Worm (Caenorhabditis elegans) whole organism, L4 larva: Measurements from ENCODE around the gene C14C10.2.

ENCODE experiments used
- F10B5.3 ChIP-seq: sonication (generic microtip); optimal IDR thresholded peaks from 2 replicates; lab custom pipeline; 2016; ENCODE audit warnings: mild to moderate bottlenecking, missing genetic modification characterization, missing compliant biosample characterization
- F49E8.2 ChIP-seq: sonication (generic microtip); optimal IDR thresholded peaks from 2 replicates; lab custom pipeline; 2016; ENCODE audit warnings: missing compliant biosample characterization, mild to moderate bottlenecking, missing genetic modification characterization, borderline replicate concordance
- aha-1 ChIP-seq: fragments of 150-350 bp; peaks from one replicate; lab custom pipeline; 2014; ENCODE audit warnings: missing biosample characterization, missing genetic modification characterization
- ama-1 ChIP-seq: fragments of 150-350 bp; optimal IDR thresholded peaks from 2 replicates; lab custom pipeline; 2014; ENCODE audit warnings: inconsistent platforms, mixed read lengths
- ceh-44 ChIP-seq: fragments of 200-800 bp; sonication (Bioruptor generic); IDR thresholded peaks from 2 replicates; pipeline ENCODE4 v1.3.6; 2022; ENCODE audit warnings: missing genetic modification reagents, missing genetic modification characterization, missing compliant biosample characterization
- ceh-62 ChIP-seq: sonication (generic microtip); optimal IDR thresholded peaks from 2 replicates; lab custom pipeline; 2017; ENCODE audit warnings: missing biosample characterization, missing genetic modification characterization
- ceh-82 ChIP-seq: sonication (generic microtip); optimal IDR thresholded peaks from 2 replicates; lab custom pipeline; 2017; ENCODE audit warnings: missing biosample characterization, missing genetic modification characterization
- daf-16 ChIP-seq, 3 experiments: sonication (generic microtip); optimal IDR thresholded peaks; 2 replicates each; lab custom pipeline; 2016 to 2017; ENCODE audit warnings: missing genetic modification characterization in 3 of 3, missing genetic modification reagents in 3 of 3, mild to moderate bottlenecking in 2 of 3, missing compliant biosample characterization in 2 of 3, missing biosample characterization in 1 of 3, moderate library complexity in 1 of 3
- dmd-6 ChIP-seq: fragments of 200-800 bp; sonication (Bioruptor generic); IDR thresholded peaks from 2 replicates; pipeline ENCODE4 v1.3.6; 2022; ENCODE audit warnings: missing genetic modification reagents, missing genetic modification characterization, missing compliant biosample characterization
- dmd-8 ChIP-seq: fragments of 200-800 bp; sonication (Bioruptor generic); IDR thresholded peaks from 2 replicates; pipeline ENCODE4 v1.3.6; 2022; ENCODE audit warnings: missing genetic modification characterization, missing compliant biosample characterization
- dpl-1 ChIP-seq: fragments of 150-350 bp; optimal IDR thresholded peaks from 2 replicates; lab custom pipeline; 2014; ENCODE audit warnings: missing biosample characterization, missing genetic modification reagents, missing genetic modification characterization
- dve-1 ChIP-seq: sonication (generic microtip); optimal IDR thresholded peaks from 2 replicates; lab custom pipeline; 2017; ENCODE audit warnings: antibody characterized with exemption, mild to moderate bottlenecking, missing genetic modification characterization, missing compliant biosample characterization; ENCODE audit not compliant: insufficient read depth
- egl-27 ChIP-seq: sonication (generic microtip); optimal IDR thresholded peaks from 3 replicates; lab custom pipeline; 2017; ENCODE audit warnings: missing biosample characterization, missing genetic modification reagents, missing genetic modification characterization
- egl-43 ChIP-seq: fragments of 200-800 bp; sonication (Bioruptor generic); IDR thresholded peaks from 2 replicates; pipeline ENCODE4 v1.3.6; 2022; ENCODE audit warnings: missing genetic modification reagents, missing genetic modification characterization, missing compliant biosample characterization
- fkh-10 ChIP-seq: fragments of 150-350 bp; optimal IDR thresholded peaks from 2 replicates; lab custom pipeline; 2014; ENCODE audit warnings: missing biosample characterization, missing genetic modification reagents, missing genetic modification characterization
- gei-8 ChIP-seq: fragments of 200-800 bp; sonication (Bioruptor generic); optimal IDR thresholded peaks from 2 replicates; lab custom pipeline; 2018; ENCODE audit warnings: mild to moderate bottlenecking, missing genetic modification characterization, missing compliant biosample characterization
- hif-1 ChIP-seq, 2 experiments: sonication (generic microtip); optimal IDR thresholded peaks; 2 replicates each; lab custom pipeline; 2016 to 2017; ENCODE audit warnings: missing compliant biosample characterization in 2 of 2, missing genetic modification characterization in 2 of 2, missing genetic modification reagents in 2 of 2, missing genotype in 2 of 2, mild to moderate bottlenecking in 1 of 2
- hlh-11 ChIP-seq: fragments of 200-800 bp; sonication (Bioruptor generic); optimal IDR thresholded peaks from 2 replicates; lab custom pipeline; 2018; ENCODE audit warnings: mild to moderate bottlenecking, missing genetic modification characterization, missing compliant biosample characterization
- hlh-30 ChIP-seq: sonication (generic microtip); optimal IDR thresholded peaks from 2 replicates; lab custom pipeline; 2017; ENCODE audit warnings: antibody characterized with exemption, mild to moderate bottlenecking, missing genetic modification characterization, missing compliant biosample characterization; ENCODE audit not compliant: insufficient read depth
- lin-1 ChIP-seq: fragments of 200-800 bp; sonication (Bioruptor generic); IDR thresholded peaks from 2 replicates; pipeline ENCODE4 v1.3.6; 2022; ENCODE audit warnings: missing genetic modification reagents, missing genetic modification characterization, missing compliant biosample characterization
- lin-13 ChIP-seq: fragments of 150-350 bp; optimal IDR thresholded peaks from 2 replicates; lab custom pipeline; 2014; ENCODE audit warnings: missing biosample characterization, missing genetic modification reagents, missing genetic modification characterization
- lin-15B ChIP-seq: fragments of 150-350 bp; sonication (generic microtip); optimal IDR thresholded peaks from 3 replicates; lab custom pipeline; 2014; ENCODE audit warnings: missing biosample characterization, missing genetic modification characterization
- lir-3 ChIP-seq: sonication (generic microtip); optimal IDR thresholded peaks from 2 replicates; lab custom pipeline; 2016; ENCODE audit warnings: mild to moderate bottlenecking, missing genetic modification characterization, missing compliant biosample characterization
- lsy-2 ChIP-seq, 2 experiments: fragments of 150-350 bp in 1 of 2; sonication (generic microtip) in 1 of 2; optimal IDR thresholded peaks; 2 replicates each; lab custom pipeline; 2014 to 2017; ENCODE audit warnings: missing biosample characterization in 2 of 2, missing genetic modification characterization in 2 of 2
- mdl-1 ChIP-seq, 2 experiments: fragments of 150-350 bp in 1 of 2; sonication (generic microtip) in 1 of 2; optimal IDR thresholded peaks; 2 replicates each; lab custom pipeline; 2014 to 2017; ENCODE audit warnings: missing biosample characterization in 2 of 2, missing genetic modification characterization in 2 of 2
- mxl-2 ChIP-seq: fragments of 200-800 bp; sonication (Bioruptor generic); conservative IDR thresholded peaks from 2 replicates; pipeline ENCODE4 v1.3.6; 2022; ENCODE audit warnings: missing genetic modification reagents, missing genetic modification characterization, missing compliant biosample characterization
- mxl-3 ChIP-seq: fragments of 200-800 bp; sonication (Bioruptor generic); optimal IDR thresholded peaks from 2 replicates; lab custom pipeline; 2018; ENCODE audit warnings: mild to moderate bottlenecking, missing genetic modification characterization, missing compliant biosample characterization
- nhr-10 ChIP-seq: fragments of 150-350 bp; optimal IDR thresholded peaks from 2 replicates; lab custom pipeline; 2014; ENCODE audit warnings: missing biosample characterization, missing genetic modification characterization
- nhr-28 ChIP-seq: fragments of 150-350 bp; optimal IDR thresholded peaks from 2 replicates; lab custom pipeline; 2014; ENCODE audit warnings: missing biosample characterization, missing genetic modification characterization
- nhr-42 ChIP-seq: fragments of 200-800 bp; sonication (Bioruptor generic); IDR thresholded peaks from 2 replicates; pipeline ENCODE4 v1.3.6; 2022; ENCODE audit warnings: missing genetic modification characterization, missing compliant biosample characterization
- nhr-48 ChIP-seq: sonication (generic microtip); optimal IDR thresholded peaks from 2 replicates; lab custom pipeline; 2016; ENCODE audit warnings: mild to moderate bottlenecking, missing genetic modification characterization, missing compliant biosample characterization
- nhr-6 ChIP-seq: fragments of 150-350 bp; optimal IDR thresholded peaks from 2 replicates; lab custom pipeline; 2014; ENCODE audit warnings: missing biosample characterization, missing genetic modification characterization
- nhr-76 ChIP-seq: fragments of 150-350 bp; optimal IDR thresholded peaks from 2 replicates; lab custom pipeline; 2014; ENCODE audit warnings: missing biosample characterization, missing genetic modification characterization
- php-3 ChIP-seq: fragments of 200-800 bp; sonication (Bioruptor generic); IDR thresholded peaks from 2 replicates; pipeline ENCODE4 v1.3.6; 2022; ENCODE audit warnings: missing genetic modification reagents, missing genetic modification characterization, missing compliant biosample characterization
- pqm-1 ChIP-seq: sonication (generic microtip); optimal IDR thresholded peaks from 2 replicates; lab custom pipeline; 2017; ENCODE audit warnings: missing biosample characterization, missing genetic modification characterization
- rbr-2 ChIP-seq: sonication (generic microtip); optimal IDR thresholded peaks from 2 replicates; lab custom pipeline; 2016; ENCODE audit warnings: missing genotype, missing genetic modification characterization, missing compliant biosample characterization
- set-16 ChIP-seq: fragments of 200-800 bp; sonication (Bioruptor generic); IDR thresholded peaks from 2 replicates; pipeline ENCODE4 v1.3.6; 2022; ENCODE audit warnings: missing genetic modification reagents, missing genetic modification characterization, missing compliant biosample characterization
- snpc-1.2 ChIP-seq: fragments of 200-800 bp; sonication (Bioruptor generic); IDR thresholded peaks from 2 replicates; pipeline ENCODE4 v1.3.6; 2022; ENCODE audit warnings: missing genetic modification reagents, missing genetic modification characterization, missing compliant biosample characterization
- spr-1 ChIP-seq: sonication (generic microtip); optimal IDR thresholded peaks from 2 replicates; lab custom pipeline; 2016; ENCODE audit warnings: mild to moderate bottlenecking, missing genetic modification characterization, missing compliant biosample characterization
- tra-1 ChIP-seq: fragments of 200-800 bp; sonication (Bioruptor generic); IDR thresholded peaks from 2 replicates; pipeline ENCODE4 v1.3.6; 2022; ENCODE audit warnings: missing genetic modification reagents, missing genetic modification characterization, missing compliant biosample characterization
- unc-62 ChIP-seq, 3 experiments: fragments of 150-350 bp in 1 of 3; sonication (generic microtip); optimal IDR thresholded peaks in 2 of 3; peaks in 1 of 3; 1 replicate in 1 of 3; 2 replicates in 2 of 3; lab custom pipeline; 2014 to 2017; ENCODE audit warnings: missing biosample characterization in 3 of 3, missing genetic modification characterization in 3 of 3, missing genetic modification reagents in 3 of 3, missing genotype in 1 of 3
- zfp-2 ChIP-seq: sonication (generic microtip); optimal IDR thresholded peaks from 2 replicates; lab custom pipeline; 2016; ENCODE audit warnings: mild to moderate bottlenecking, missing genetic modification characterization, missing compliant biosample characterization
- zfp-3 ChIP-seq: fragments of 200-800 bp; sonication (Bioruptor generic); conservative IDR thresholded peaks from 2 replicates; pipeline ENCODE4 v1.3.6; 2022; ENCODE audit warnings: missing genetic modification reagents, missing genetic modification characterization, missing compliant biosample characterization

Gene C14C10.2

ce11 chrV:12592379-12592778, at the start of gene C14C10.2:
Gene C14C10.2, minus strand, starts transcription at chrV:12592479.
- TF ChIP-seq ama-1: no peak

- no peak for TF ChIP-seq lin-13 (GFP tag; lab: Kevin White, UChicago)
- no peak for TF ChIP-seq F49E8.2 (tag; lab: Kevin White, UChicago)
- TF ChIP-seq snpc-1.2 (GFP tag; lab: Robert Waterston, UW): no peak
- no peak for TF ChIP-seq dmd-8 (GFP tag; lab: Robert Waterston, UW)
- TF ChIP-seq hif-1 (tag; optimal IDR thresholded peaks at IDR 0.05; lab: Kevin White, UChicago): no peak
- TF ChIP-seq ceh-44: no peak
- TF ChIP-seq spr-1 (tag; lab: Kevin White, UChicago): no peak
- no peak for TF ChIP-seq fkh-10
- no peak for TF ChIP-seq lsy-2 (tag; optimal IDR thresholded peaks at IDR 0.05; lab: Kevin White, UChicago)
- no peak for TF ChIP-seq gei-8 (GFP tag; lab: Kevin White, UChicago)
- no peak for TF ChIP-seq nhr-10
Measured at ce11 chrV:12640384-12640783, 48.1 kb upstream of the C14C10.2 start, which contains the start of gene gpa-8. Gene gpa-8, minus strand, starts transcription at chrV:12640484.

- TF ChIP-seq hlh-30 (peak; percentile 70), nhr-28 (tag; lab: Kevin White, UChicago) (peak; percentile 30), set-16 (GFP tag; lab: Robert Waterston, UW) (no peak), mxl-2 (GFP tag; lab: Robert Waterston, UW) (0 out of 2 replicates have a peak, but pooled peaks have one; percentile 38), ama-1 (no peak), nhr-6 (tag; lab: Kevin White, UChicago) (peak; percentile 71), mdl-1 (tag; optimal IDR thresholded peaks at IDR 0.05; lab: Kevin White, UChicago) (peak in 1 of 2 experiments; percentile 65), F10B5.3 (tag; lab: Kevin White, UChicago) (no peak), spr-1 (tag; lab: Kevin White, UChicago) (no peak), php-3 (GFP tag; lab: Robert Waterston, UW) (peak; percentile 56; the same call in 1 of the 2 replicates), lin-13 (GFP tag; lab: Kevin White, UChicago) (no peak), pqm-1 (peak; percentile 83), mxl-3 (GFP tag; lab: Kevin White, UChicago) (peak; percentile 32), hlh-11 (tag; lab: Kevin White, UChicago) (peak; percentile 74), aha-1 (tag; lab: Kevin White, UChicago) (peak; percentile 65), unc-62 (GFP tag; optimal IDR thresholded peaks at IDR 0.05 in 1 of 2; lab: Kevin White, UChicago) (peak in 1 of 2 experiments; percentile 7), unc-62 (tag; optimal IDR thresholded peaks at IDR 0.05; lab: Kevin White, UChicago) (no peak), daf-16 (GFP tag; optimal IDR thresholded peaks at IDR 0.05; lab: Kevin White, UChicago) (peak in 1 of 2 experiments; percentile 61), daf-16 (tag; optimal IDR thresholded peaks at IDR 0.05; lab: Kevin White, UChicago) (peak; percentile 91), tra-1 (GFP tag; lab: Robert Waterston, UW) (0 out of 2 replicates have a peak, but pooled peaks have one; percentile 50), dmd-6 (GFP tag; lab: Robert Waterston, UW) (peak; percentile 50), F49E8.2 (tag; lab: Kevin White, UChicago) (no peak), lin-15B (no peak), ceh-82 (tag; lab: Kevin White, UChicago) (no peak), dve-1 (peak; percentile 35)
Measured at ce11 chrV:12637764-12638502, 45.7 kb upstream of the C14C10.2 start.

- TF ChIP-seq nhr-42 (GFP tag; lab: Robert Waterston, UW) (no peak), zfp-3 (GFP tag; lab: Robert Waterston, UW) (no peak; the same call in 1 of the 2 replicates), php-3 (GFP tag; lab: Robert Waterston, UW) (peak; percentile 95), rbr-2 (peak; percentile 48), nhr-48 (peak; percentile 96), egl-27 (tag; lab: Kevin White, UChicago) (no peak), lin-1 (GFP tag; lab: Robert Waterston, UW) (peak; percentile 60; the same call in 1 of the 2 replicates), lin-13 (GFP tag; lab: Kevin White, UChicago) (peak; percentile 8), ceh-62 (tag; lab: Kevin White, UChicago) (no peak), nhr-76 (no peak), lir-3 (tag; lab: Kevin White, UChicago) (no peak), ceh-44 (no peak), mxl-2 (GFP tag; lab: Robert Waterston, UW) (peak; percentile 99), egl-43 (GFP tag; lab: Robert Waterston, UW) (no peak), dpl-1 (GFP tag; lab: Kevin White, UChicago) (peak; percentile 40), mdl-1 (tag; optimal IDR thresholded peaks at IDR 0.05; lab: Kevin White, UChicago) (peak; percentile 32 to 85), zfp-2 (no peak)
Measured at ce11 chrV:12637238-12637690, 45.0 kb upstream of the C14C10.2 start, which contains the start of gene F56H9.2. Gene F56H9.2, plus strand, starts transcription at chrV:12637663.
